Fruit fly (Drosophila melanogaster) whole organism, embryonic: ENCODE data around the gene Prtl99C.

Source experiments
- ATbp ChIP-seq: fragments of 200-800 bp; sonication (Bioruptor generic); optimal IDR thresholded peaks from 2 replicates; lab custom pipeline; 2017; ENCODE audit warnings: missing biosample characterization, mild to moderate bottlenecking, missing genetic modification characterization, missing genetic modification reagents
- Adf1 ChIP-seq: fragments of 200-800 bp; sonication (Bioruptor generic); IDR thresholded peaks from 2 replicates; pipeline ENCODE4 v1.3.6; 2022; ENCODE audit warnings: missing biosample characterization, missing genetic modification characterization
- Aef1 ChIP-seq: fragments of 200-800 bp; sonication (Bioruptor generic); IDR thresholded peaks from 3 replicates; pipeline ENCODE4 v1.3.6; 2022; ENCODE audit warnings: missing biosample characterization, missing genetic modification characterization
- Asciz ChIP-seq: fragments of 200-800 bp; sonication (Bioruptor generic); optimal IDR thresholded peaks from 2 replicates; lab custom pipeline; 2017; ENCODE audit warnings: missing biosample characterization, mild to moderate bottlenecking, missing genetic modification characterization, missing genetic modification reagents
- Awh ChIP-seq: fragments of 200-800 bp; sonication (Bioruptor generic); IDR thresholded peaks from 2 replicates; pipeline ENCODE4, ENCODE4 v1.3.6; 2022; ENCODE audit warnings: missing biosample characterization, missing genetic modification characterization
- CG10543 ChIP-seq: fragments of 200-800 bp; sonication (Bioruptor generic); optimal IDR thresholded peaks from 3 replicates; lab custom pipeline; 2017; ENCODE audit warnings: missing biosample characterization, mild to moderate bottlenecking, missing genetic modification characterization, moderate library complexity
- CG11504 ChIP-seq: fragments of 200-800 bp; sonication (Bioruptor generic); optimal IDR thresholded peaks from 3 replicates; lab custom pipeline; 2019; ENCODE audit warnings: missing biosample characterization, mild to moderate bottlenecking, missing genetic modification characterization, moderate library complexity
- CG12071 ChIP-seq: fragments of 200-800 bp; sonication (Bioruptor generic); optimal IDR thresholded peaks from 3 replicates; lab custom pipeline; 2018; ENCODE audit warnings: missing biosample characterization, mild to moderate bottlenecking, missing genetic modification characterization
- CG14050 ChIP-seq: fragments of 200-800 bp; sonication (Bioruptor generic); IDR thresholded peaks from 3 replicates; pipeline ENCODE4 v1.3.6; 2022; ENCODE audit warnings: missing biosample characterization, missing genetic modification characterization
- CG15269 ChIP-seq: fragments of 200-800 bp; sonication (Bioruptor generic); optimal IDR thresholded peaks from 2 replicates; lab custom pipeline; 2018; ENCODE audit warnings: missing biosample characterization, mild to moderate bottlenecking, missing genetic modification characterization, moderate library complexity
- CG15601 ChIP-seq: fragments of 200-800 bp; sonication (Bioruptor generic); optimal IDR thresholded peaks from 3 replicates; lab custom pipeline; 2019; ENCODE audit warnings: missing biosample characterization, mild to moderate bottlenecking, missing genetic modification characterization, moderate library complexity
- CG17568 ChIP-seq: fragments of 200-800 bp; sonication (Bioruptor generic); optimal IDR thresholded peaks from 2 replicates; lab custom pipeline; 2018; ENCODE audit warnings: missing biosample characterization, mild to moderate bottlenecking, missing genetic modification characterization, moderate library complexity
- CG1792 ChIP-seq: fragments of 200-800 bp; sonication (Bioruptor generic); optimal IDR thresholded peaks from 2 replicates; lab custom pipeline; 2016; ENCODE audit warnings: missing biosample characterization, missing genetic modification characterization
- CG18262 ChIP-seq: fragments of 200-800 bp; optimal IDR thresholded peaks from 3 replicates; lab custom pipeline; 2019; ENCODE audit warnings: missing biosample characterization, mild to moderate bottlenecking, missing genetic modification characterization, moderate library complexity
- CG2202 ChIP-seq: fragments of 200-800 bp; sonication (Bioruptor generic); optimal IDR thresholded peaks from 2 replicates; lab custom pipeline; 2018; ENCODE audit warnings: missing biosample characterization, mild to moderate bottlenecking, missing genetic modification characterization
- CG31388 ChIP-seq: fragments of 200-800 bp; sonication (Bioruptor generic); optimal IDR thresholded peaks from 2 replicates; lab custom pipeline; 2016; ENCODE audit warnings: missing biosample characterization, missing genetic modification characterization
- CG42726 ChIP-seq: fragments of 200-800 bp; sonication (Bioruptor generic); IDR thresholded peaks from 2 replicates; pipeline ENCODE4 v1.3.6; 2022; ENCODE audit warnings: missing biosample characterization, missing genetic modification characterization; ENCODE audit not compliant: partially characterized antibody
- CG7357 ChIP-seq: fragments of 200-800 bp; sonication (Bioruptor generic); IDR thresholded peaks from 3 replicates; pipeline ENCODE4 v1.3.6; 2022; ENCODE audit warnings: missing biosample characterization, missing genetic modification characterization
- CG7745 ChIP-seq: fragments of 200-800 bp; sonication (Bioruptor generic); optimal IDR thresholded peaks from 2 replicates; lab custom pipeline; 2018; ENCODE audit warnings: missing biosample characterization, mild to moderate bottlenecking, missing genetic modification characterization, moderate library complexity
- CG7963 ChIP-seq: fragments of 200-800 bp; sonication (Bioruptor generic); IDR thresholded peaks from 3 replicates; pipeline ENCODE4 v1.3.6; 2022; ENCODE audit warnings: missing biosample characterization, missing genetic modification characterization; ENCODE audit not compliant: partially characterized antibody
- CG9932 ChIP-seq: fragments of 200-800 bp; sonication (Bioruptor generic); IDR thresholded peaks from 2 replicates; pipeline ENCODE4 v1.3.6; 2022; ENCODE audit warnings: missing biosample characterization, missing genetic modification characterization
- CkIIα-i1 ChIP-seq: fragments of 200-800 bp; sonication (Bioruptor generic); IDR thresholded peaks from 2 replicates; pipeline ENCODE4 v1.3.6; 2022; ENCODE audit warnings: missing biosample characterization, missing genetic modification characterization
- Dip2 ChIP-seq: fragments of 200-800 bp; sonication (Bioruptor generic); IDR thresholded peaks from 2 replicates; pipeline ENCODE4 v1.3.6; 2022; ENCODE audit warnings: missing biosample characterization, missing genetic modification characterization
- Eip74EF ChIP-seq, 2 experiments: fragments of 200-800 bp in 1 of 2; fragments of >200 bp in 1 of 2; sonication (Bioruptor generic) in 1 of 2; optimal IDR thresholded peaks; 2 replicates each; lab custom pipeline; 2017 to 2019; ENCODE audit warnings: missing biosample characterization in 2 of 2, missing genetic modification characterization in 2 of 2, mild to moderate bottlenecking in 1 of 2, moderate library complexity in 1 of 2
- MBD-R2 ChIP-seq: fragments of 200-800 bp; sonication (Bioruptor generic); IDR thresholded peaks from 2 replicates; pipeline ENCODE4 v1.3.6; 2022; ENCODE audit warnings: missing biosample characterization, missing genetic modification characterization
- MESR4 ChIP-seq: fragments of 200-800 bp; sonication (Bioruptor generic); optimal IDR thresholded peaks from 2 replicates; lab custom pipeline; 2018; ENCODE audit warnings: missing biosample characterization, mild to moderate bottlenecking, missing genetic modification characterization, moderate library complexity
- MTF-1 ChIP-seq: fragments of 200-800 bp; sonication (Bioruptor generic); optimal IDR thresholded peaks from 2 replicates; lab custom pipeline; 2018; ENCODE audit warnings: missing biosample characterization, mild to moderate bottlenecking, missing genetic modification characterization, borderline replicate concordance
- Mrtf ChIP-seq: fragments of 200-800 bp; sonication (Bioruptor generic); IDR thresholded peaks from 3 replicates; pipeline ENCODE4 v1.3.6; 2022; ENCODE audit warnings: missing biosample characterization, missing genetic modification characterization
- Myb ChIP-seq: fragments of 200-800 bp; sonication (Bioruptor generic); optimal IDR thresholded peaks from 2 replicates; lab custom pipeline; 2016; ENCODE audit warnings: missing biosample characterization, missing genetic modification characterization
- Sry-β ChIP-seq: fragments of 200-800 bp; sonication (Bioruptor generic); optimal IDR thresholded peaks from 2 replicates; lab custom pipeline; 2018; ENCODE audit warnings: missing biosample characterization, mild to moderate bottlenecking, missing genetic modification characterization, moderate library complexity
- cg ChIP-seq: fragments of 200-800 bp; sonication (Bioruptor generic); optimal IDR thresholded peaks from 3 replicates; lab custom pipeline; 2019; ENCODE audit warnings: missing biosample characterization, mild to moderate bottlenecking, missing genetic modification characterization, moderate library complexity
- ci ChIP-seq: fragments of 200-800 bp; sonication (Bioruptor generic); IDR thresholded peaks from 3 replicates; pipeline ENCODE4 v1.3.6; 2022; ENCODE audit warnings: missing biosample characterization, missing genetic modification characterization
- dati ChIP-seq: fragments of 200-800 bp; sonication (Bioruptor generic); IDR thresholded peaks from 2 replicates; pipeline ENCODE4 v1.3.6; 2022; ENCODE audit warnings: missing biosample characterization, missing genetic modification characterization
- dmrt99B ChIP-seq: fragments of 200-800 bp; sonication (Bioruptor generic); optimal IDR thresholded peaks from 2 replicates; lab custom pipeline; 2018; ENCODE audit warnings: missing biosample characterization, mild to moderate bottlenecking, missing genetic modification characterization, moderate library complexity
- dpn ChIP-seq, 2 experiments: fragments of 200-800 bp; sonication (Bioruptor generic); optimal IDR thresholded peaks; 3 replicates each; lab custom pipeline; 2016; ENCODE audit warnings: missing biosample characterization in 2 of 2, missing genetic modification characterization in 2 of 2
- eve ChIP-seq, 2 experiments: fragments of >200 bp; optimal IDR thresholded peaks; 2 replicates each; lab custom pipeline; 2017; ENCODE audit warnings: missing biosample characterization in 2 of 2, missing genetic modification characterization in 2 of 2
- gce ChIP-seq: fragments of 200-800 bp; sonication (Bioruptor generic); IDR thresholded peaks from 3 replicates; pipeline ENCODE4 v1.3.6; 2022; ENCODE audit warnings: missing biosample characterization, missing genetic modification characterization
- hb ChIP-seq: fragments of 200-800 bp; sonication (Bioruptor generic); IDR thresholded peaks from 3 replicates; pipeline ENCODE4 v1.3.6; 2022; ENCODE audit warnings: missing biosample characterization, missing genetic modification characterization; ENCODE audit not compliant: partially characterized antibody
- hth ChIP-seq: fragments of >200 bp; optimal IDR thresholded peaks from 2 replicates; lab custom pipeline; 2017; ENCODE audit warnings: inconsistent platforms
- kay ChIP-seq: fragments of 200-800 bp; sonication (Bioruptor generic); optimal IDR thresholded peaks from 2 replicates; lab custom pipeline; 2016; ENCODE audit warnings: missing biosample characterization, missing genetic modification characterization
- mirr ChIP-seq: fragments of 200-800 bp; sonication (Bioruptor generic); optimal IDR thresholded peaks from 3 replicates; lab custom pipeline; 2018; ENCODE audit warnings: missing biosample characterization, mild to moderate bottlenecking, missing genetic modification characterization
- otp ChIP-seq: fragments of 200-800 bp; sonication (Bioruptor generic); IDR thresholded peaks from 3 replicates; pipeline ENCODE4, ENCODE4 v1.3.6; 2022; ENCODE audit warnings: missing biosample characterization, missing genetic modification characterization
- salm ChIP-seq: fragments of 200-800 bp; sonication (Bioruptor generic); optimal IDR thresholded peaks from 2 replicates; lab custom pipeline; 2018; ENCODE audit warnings: missing biosample characterization, mild to moderate bottlenecking, missing genetic modification characterization
- sisA ChIP-seq: fragments of 200-800 bp; sonication (Bioruptor generic); IDR thresholded peaks from 2 replicates; pipeline ENCODE4 v1.3.6; 2022; ENCODE audit warnings: missing biosample characterization, missing genetic modification characterization
- slou ChIP-seq: fragments of 200-800 bp; sonication (Bioruptor generic); optimal IDR thresholded peaks from 3 replicates; lab custom pipeline; 2016; ENCODE audit warnings: missing biosample characterization, missing genetic modification characterization
- sob ChIP-seq: fragments of 200-800 bp; sonication (Bioruptor generic); IDR thresholded peaks from 2 replicates; pipeline ENCODE4 v1.3.6; 2022; ENCODE audit warnings: missing biosample characterization, missing genetic modification characterization
- ssp ChIP-seq: fragments of 200-800 bp; sonication (Bioruptor generic); IDR thresholded peaks from 2 replicates; pipeline ENCODE4 v1.3.6; 2022; ENCODE audit warnings: missing biosample characterization, missing genetic modification characterization
- stwl ChIP-seq: fragments of 200-800 bp; sonication (Bioruptor generic); optimal IDR thresholded peaks from 3 replicates; lab custom pipeline; 2018; ENCODE audit warnings: missing biosample characterization, mild to moderate bottlenecking, missing genetic modification characterization, moderate library complexity
- sug ChIP-seq: fragments of 200-800 bp; optimal IDR thresholded peaks from 2 replicates; lab custom pipeline; 2019; ENCODE audit warnings: missing biosample characterization, mild to moderate bottlenecking, missing genetic modification characterization, moderate library complexity
- tin ChIP-seq: fragments of 200-800 bp; sonication (Bioruptor generic); optimal IDR thresholded peaks from 3 replicates; lab custom pipeline; 2016; ENCODE audit warnings: missing biosample characterization, missing genetic modification characterization

Prtl99C gene

DNA sequence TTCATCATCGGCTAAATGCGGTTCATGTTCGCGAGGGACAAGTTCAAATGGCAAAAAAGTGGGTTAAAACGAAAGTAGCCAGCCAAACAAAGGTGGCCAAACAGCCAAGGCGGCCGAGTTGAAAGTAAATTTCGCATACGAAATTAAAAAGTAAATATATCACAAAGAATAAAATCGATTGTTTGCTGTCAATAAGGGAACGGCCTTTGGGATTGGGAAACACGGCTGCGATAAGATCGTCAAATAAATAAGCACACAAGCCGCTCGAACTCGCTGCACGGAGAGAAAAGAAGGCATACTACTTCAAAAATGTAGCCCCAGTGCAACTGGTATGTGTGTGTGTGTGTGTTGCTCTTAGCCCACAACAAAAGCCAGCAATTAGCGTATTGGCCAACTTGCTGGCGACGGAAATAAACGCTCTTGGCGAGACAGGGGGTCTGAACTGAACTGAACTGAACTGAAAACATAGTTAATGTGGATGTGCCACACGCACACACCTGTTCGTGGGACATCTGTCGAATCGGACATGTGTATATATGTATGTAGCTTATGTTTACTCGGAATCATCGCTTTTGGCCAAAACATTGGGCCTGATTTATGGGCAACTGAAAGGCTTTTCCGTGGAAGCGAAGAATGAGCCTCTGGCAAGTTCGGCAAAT lies 47.7 kb upstream of the Prtl99C start (continued):
- TF ChIP-seq tin (GFP tag; lab: Kevin White, UChicago), result no peak
- TF ChIP-seq CG15269 (tag; lab: Kevin White, UChicago), result peak; percentile 11
- no peak for TF ChIP-seq Dip2 (GFP tag; lab: Robert Waterston, UW)
- TF ChIP-seq CG14050 (GFP tag; lab: Robert Waterston, UW), result no peak
- no peak for TF ChIP-seq CG7963 (GFP tag; lab: Robert Waterston, UW)
- TF ChIP-seq CG10543 (GFP tag; lab: Kevin White, UChicago), result no peak
- TF ChIP-seq ci (GFP tag; lab: Robert Waterston, UW), result no peak
- TF ChIP-seq CG2202, result no peak
- TF ChIP-seq ssp (GFP tag; lab: Robert Waterston, UW), result no peak
- TF ChIP-seq Mrtf (GFP tag; lab: Robert Waterston, UW), result no peak
- TF ChIP-seq MBD-R2 (GFP tag; lab: Robert Waterston, UW), result no peak
- peak; percentile 25 for TF ChIP-seq mirr (GFP tag; lab: Kevin White, UChicago)
- TF ChIP-seq sug, result peak; percentile 77
- TF ChIP-seq gce, result no peak
- no peak for TF ChIP-seq CG15601 (tag; lab: Kevin White, UChicago)
- no peak for TF ChIP-seq CG18262
- no peak for TF ChIP-seq CkIIα-i1 (GFP tag; lab: Robert Waterston, UW)
- TF ChIP-seq CG1792 (GFP tag; lab: Kevin White, UChicago), result no peak
- TF ChIP-seq dmrt99B (tag; lab: Kevin White, UChicago), result no peak
- no peak for TF ChIP-seq kay (GFP tag; lab: Kevin White, UChicago)
- TF ChIP-seq slou (GFP tag; lab: Kevin White, UChicago), result no peak
- TF ChIP-seq Myb (GFP tag; lab: Kevin White, UChicago), result no peak
- TF ChIP-seq Awh (GFP tag; lab: Robert Waterston, UW), result peak; percentile 73; the same call in 1 of the 2 replicates
- no peak for TF ChIP-seq sisA
- no peak for TF ChIP-seq CG17568 (GFP tag; lab: Kevin White, UChicago)
- no peak for TF ChIP-seq MTF-1
- no peak for TF ChIP-seq Asciz
- TF ChIP-seq CG7745 (tag; lab: Kevin White, UChicago), result no peak
- TF ChIP-seq hth, result no peak
- TF ChIP-seq eve (GFP tag; optimal IDR thresholded peaks at IDR 0.05; lab: Kevin White, UChicago), result no peak
- TF ChIP-seq salm (tag; lab: Kevin White, UChicago), result no peak
- TF ChIP-seq otp (GFP tag; lab: Robert Waterston, UW), result 0 out of 3 replicates have a peak, but pooled peaks have one; percentile 16
- TF ChIP-seq CG31388 (GFP tag; lab: Kevin White, UChicago), result no peak
- TF ChIP-seq Sry-β (GFP tag; lab: Kevin White, UChicago), result no peak
- TF ChIP-seq Adf1 (GFP tag; lab: Robert Waterston, UW), result no peak
- TF ChIP-seq CG7357 (GFP tag; lab: Robert Waterston, UW), result no peak
- no peak for TF ChIP-seq CG12071 (GFP tag; lab: Kevin White, UChicago)
- no peak for TF ChIP-seq MESR4 (GFP tag; lab: Kevin White, UChicago)
- TF ChIP-seq CG9932, result peak; percentile 35; the same call in 1 of the 2 replicates
- TF ChIP-seq dpn (GFP tag; optimal IDR thresholded peaks at IDR 0.05; lab: Kevin White, UChicago), result no peak
- no peak for TF ChIP-seq Aef1
- TF ChIP-seq stwl (tag; lab: Kevin White, UChicago), result no peak
- no peak for TF ChIP-seq hb
- TF ChIP-seq CG42726 (GFP tag; lab: Robert Waterston, UW), result no peak
- TF ChIP-seq CG11504 (tag; lab: Kevin White, UChicago), result no peak
- 0 out of 2 replicates have a peak, but pooled peaks have one; percentile 10 for TF ChIP-seq sob
- TF ChIP-seq ATbp (GFP tag; lab: Kevin White, UChicago), result peak; percentile 29
- TF ChIP-seq Eip74EF (GFP tag; optimal IDR thresholded peaks at IDR 0.05; lab: Kevin White, UChicago), result no peak
- TF ChIP-seq cg (GFP tag; lab: Kevin White, UChicago), result peak; percentile 33
- no peak for TF ChIP-seq dati (GFP tag; lab: Robert Waterston, UW)
